Fruit fly (Drosophila melanogaster) whole organism, embryonic: ENCODE data around the gene CG3902.

Source experiments
- CG10431 ChIP-seq: fragments of 200-800 bp; sonication (Bioruptor generic); optimal IDR thresholded peaks from 3 replicates; lab custom pipeline; 2018; ENCODE audit warnings: missing biosample characterization, mild to moderate bottlenecking, missing genetic modification characterization
- CG15601 ChIP-seq: fragments of 200-800 bp; sonication (Bioruptor generic); optimal IDR thresholded peaks from 3 replicates; lab custom pipeline; 2019; ENCODE audit warnings: missing biosample characterization, mild to moderate bottlenecking, missing genetic modification characterization, moderate library complexity
- Fer3 ChIP-seq: fragments of 200-800 bp; sonication (Bioruptor generic); optimal IDR thresholded peaks from 2 replicates; lab custom pipeline; 2018; ENCODE audit warnings: missing biosample characterization, mild to moderate bottlenecking, missing genetic modification characterization, moderate library complexity
- dan ChIP-seq: fragments of 200-800 bp; sonication (Bioruptor generic); IDR thresholded peaks from 2 replicates; pipeline ENCODE4 v1.3.6; 2022; ENCODE audit warnings: missing biosample characterization, missing genetic modification characterization
- fu2 ChIP-seq: fragments of 200-800 bp; sonication (Bioruptor generic); optimal IDR thresholded peaks from 2 replicates; lab custom pipeline; 2016; ENCODE audit warnings: missing biosample characterization, missing genetic modification characterization
- pan ChIP-seq, 4 experiments: fragments of >200 bp in 3 of 4; fragments of 200-800 bp in 1 of 4; sonication (Bioruptor generic) in 1 of 4; optimal IDR thresholded peaks in 3 of 4; IDR thresholded peaks in 1 of 4; 2 replicates each; pipeline versions ENCODE4 v1.3.6 to Lab custom; 2017 to 2022; ENCODE audit warnings: missing biosample characterization in 2 of 4, missing genetic modification characterization in 2 of 4, mixed read lengths in 1 of 4

- no peak for TF ChIP-seq Fer3 (tag; lab: Kevin White, UChicago)
- no peak for TF ChIP-seq pan (optimal IDR thresholded peaks at IDR 0.05; lab: Kevin White, UChicago)
- TF ChIP-seq pan (GFP tag; optimal IDR thresholded peaks at IDR 0.05 in 1 of 2, IDR thresholded peaks at IDR 0.05 in 1 of 2), result no peak
- no peak for TF ChIP-seq fu2
- no peak for TF ChIP-seq dan (GFP tag; lab: Robert Waterston, UW)
- no peak for TF ChIP-seq CG10431
- no peak for TF ChIP-seq CG15601
These were observed 32.4 kb downstream of the CG3902 start, which contains the start of gene CG14074 for dm6 chr3L:18865447-18866367.
